Fruit fly (Drosophila melanogaster): ENCODE data around the gene CG7488.
A peak's percentile ranks its signal among the peaks of the same experiment; 100 is the strongest.

Gene CG7488

dm6 chr3R:12960929-12961855 is 34.2 kb upstream of the CG7488 start, which contains the start of gene Spc25:
Gene Spc25, plus strand, starts transcription at chr3R:12961745.
- TF ChIP-seq ftz-f1 (GFP tag; optimal IDR thresholded peaks at IDR 0.05) (no peak), sisA (GFP tag; IDR thresholded peaks at IDR 0.05) (no peak; the same call in 1 of the 2 replicates), hth (optimal IDR thresholded peaks at IDR 0.05) (no peak), CG11456 (GFP tag; IDR thresholded peaks at IDR 0.05) (peak; percentile 74), CG8478 (optimal IDR thresholded peaks at IDR 0.05) (no peak), CG12942 (GFP tag; optimal IDR thresholded peaks at IDR 0.05) (peak; percentile 45), CG4854 (GFP tag; optimal IDR thresholded peaks at IDR 0.05) (no peak), Bdp1 (GFP tag; optimal IDR thresholded peaks at IDR 0.05) (peak; percentile 43), HLH4C (GFP tag; IDR thresholded peaks at IDR 0.05; ENCODE audit: partially characterized antibody) (peak; percentile 88), CG13296 (GFP tag; optimal IDR thresholded peaks at IDR 0.05) (peak; percentile 18), CG7928 (GFP tag; optimal IDR thresholded peaks at IDR 0.05) (no peak), B-H2 (GFP tag; optimal IDR thresholded peaks at IDR 0.05) (no peak), TFAM (GFP tag; optimal IDR thresholded peaks at IDR 0.05) (no peak), NC2β (GFP tag; optimal IDR thresholded peaks at IDR 0.05) (peak; percentile 24), seq (GFP tag; IDR thresholded peaks at IDR 0.05) (no peak), CG3838 (GFP tag; optimal IDR thresholded peaks at IDR 0.05) (no peak), twi (tag; optimal IDR thresholded peaks at IDR 0.05) (no peak), HmgZ (tag; optimal IDR thresholded peaks at IDR 0.05) (peak; percentile 61), gro (GFP tag; optimal IDR thresholded peaks at IDR 0.05) (no peak), CG6813 (GFP tag; optimal IDR thresholded peaks at IDR 0.05) (no peak), CG9437 (GFP tag; optimal IDR thresholded peaks at IDR 0.05) (no peak), MBD-R2 (GFP tag; IDR thresholded peaks at IDR 0.05) (peak; percentile 90), az2 (GFP tag; optimal IDR thresholded peaks at IDR 0.05) (peak; percentile 52), jumu (GFP tag; optimal IDR thresholded peaks at IDR 0.05) (peak; percentile 73), hbn (GFP tag; IDR thresholded peaks at IDR 0.05; ENCODE audit: partially characterized antibody) (peak; percentile 95), Vsx1 (GFP tag; optimal IDR thresholded peaks at IDR 0.05) (no peak), CG2678 (tag; optimal IDR thresholded peaks at IDR 0.05) (peak; percentile 9), slp2 (GFP tag; optimal IDR thresholded peaks at IDR 0.05) (peak; percentile 50), crol (GFP tag; IDR thresholded peaks at IDR 0.05) (no peak), CG4328 (GFP tag; optimal IDR thresholded peaks at IDR 0.05) (no peak), mam (GFP tag; optimal IDR thresholded peaks at IDR 0.05) (peak; percentile 79), Asciz (GFP tag; optimal IDR thresholded peaks at IDR 0.05) (no peak), CG17912 (GFP tag; optimal IDR thresholded peaks at IDR 0.05) (no peak), Oli (tag; optimal IDR thresholded peaks at IDR 0.05) (no peak), Pdp1 (GFP tag; optimal IDR thresholded peaks at IDR 0.05) (peak in 1 of 2 experiments; percentile 71), CG6654 (GFP tag; optimal IDR thresholded peaks at IDR 0.05) (no peak), trh (GFP tag; optimal IDR thresholded peaks at IDR 0.05) (no peak), cad (GFP tag; optimal IDR thresholded peaks at IDR 0.05) (no peak), run (tag; optimal IDR thresholded peaks at IDR 0.05) (no peak), CG8388 (GFP tag; optimal IDR thresholded peaks at IDR 0.05) (peak; percentile 22), Atf-2 (GFP tag; optimal IDR thresholded peaks at IDR 0.05) (peak; percentile 46), CG32772 (GFP tag; IDR thresholded peaks at IDR 0.05) (peak; percentile 73), CG9609 (GFP tag; optimal IDR thresholded peaks at IDR 0.05) (peak; percentile 52), CG12299 (tag; optimal IDR thresholded peaks at IDR 0.05) (no peak), CG31441 (GFP tag; IDR thresholded peaks at IDR 0.05) (no peak), CG17612 (GFP tag; IDR thresholded peaks at IDR 0.05) (peak; percentile 25; the same call in 1 of the 2 replicates), ewg (GFP tag; optimal IDR thresholded peaks at IDR 0.05) (no peak), ems (GFP tag; optimal IDR thresholded peaks at IDR 0.05) (peak; percentile 15), CG4820 (GFP tag; optimal IDR thresholded peaks at IDR 0.05) (no peak), tna (GFP tag; IDR thresholded peaks at IDR 0.05; ENCODE audit: partially characterized antibody) (peak; percentile 87)

All from whole organism, embryonic.